Fruit fly (Drosophila melanogaster) whole organism, wandering third instar larva: Measurements from ENCODE around the gene org-1.

ENCODE experiments used
- Abd-B ChIP-seq: fragments of >200 bp; optimal IDR thresholded peaks from 2 replicates; lab custom pipeline; 2017; ENCODE audit warnings: missing biosample characterization, missing genetic modification characterization
- CG9705 ChIP-seq: fragments of 200-800 bp; sonication (Bioruptor generic); optimal IDR thresholded peaks from 2 replicates; lab custom pipeline; 2018; ENCODE audit warnings: missing biosample characterization, mild to moderate bottlenecking, missing genetic modification characterization
- GATAd ChIP-seq: sonication (Bioruptor generic); optimal IDR thresholded peaks from 2 replicates; lab custom pipeline; 2016; ENCODE audit warnings: missing biosample characterization, missing genetic modification characterization
- Myc ChIP-seq: fragments of >200 bp; optimal IDR thresholded peaks from 2 replicates; lab custom pipeline; 2017
- N ChIP-seq: fragments of >200 bp; optimal IDR thresholded peaks from 2 replicates; lab custom pipeline; 2018; ENCODE audit warnings: missing biosample characterization, missing external identifiers, missing genetic modification characterization
- OdsH ChIP-seq: fragments of 200-800 bp; sonication (Bioruptor generic); optimal IDR thresholded peaks from 2 replicates; lab custom pipeline; 2016; ENCODE audit warnings: missing biosample characterization, mild to moderate bottlenecking, missing genetic modification characterization
- br ChIP-seq: fragments of 200-800 bp; sonication (Bioruptor generic); optimal IDR thresholded peaks from 2 replicates; lab custom pipeline; 2016; ENCODE audit warnings: missing biosample characterization, missing genetic modification characterization
- dmrt93B ChIP-seq: fragments of 200-800 bp; sonication (Bioruptor generic); optimal IDR thresholded peaks from 2 replicates; lab custom pipeline; 2018; ENCODE audit warnings: missing biosample characterization, mild to moderate bottlenecking, missing genetic modification characterization
- ey ChIP-seq: fragments of 200-800 bp; sonication (Bioruptor generic); optimal IDR thresholded peaks from 2 replicates; lab custom pipeline; 2016; ENCODE audit warnings: missing biosample characterization, missing genetic modification characterization
- h ChIP-seq: fragments of 200-800 bp; sonication (Bioruptor generic); optimal IDR thresholded peaks from 3 replicates; lab custom pipeline; 2016; ENCODE audit warnings: missing biosample characterization, mild to moderate bottlenecking, missing genetic modification characterization
- jim ChIP-seq: fragments of 175-275, 200-325 bp; sonication (Bioruptor generic); optimal IDR thresholded peaks from 2 replicates; lab custom pipeline; 2016; ENCODE audit warnings: missing biosample characterization, mild to moderate bottlenecking, missing genetic modification characterization
- lola ChIP-seq: fragments of >200 bp; optimal IDR thresholded peaks from 2 replicates; lab custom pipeline; 2017; ENCODE audit warnings: missing biosample characterization, missing genetic modification characterization
- usp ChIP-seq: fragments of >200 bp; optimal IDR thresholded peaks from 2 replicates; lab custom pipeline; 2017; ENCODE audit warnings: missing biosample characterization, missing genetic modification characterization

- TF ChIP-seq br (GFP tag; lab: Kevin White, UChicago) (no peak), CG9705 (no peak), h (GFP tag; lab: Kevin White, UChicago) (no peak), usp (no peak), jim (no peak), OdsH (GFP tag; lab: Kevin White, UChicago) (no peak), Abd-B (GFP tag; lab: Kevin White, UChicago) (no peak), N (GFP tag; lab: Kevin White, UChicago) (no peak), Myc (no peak), GATAd (GFP tag; lab: Kevin White, UChicago) (no peak), lola (GFP tag; lab: Kevin White, UChicago) (no peak), ey (GFP tag; lab: Kevin White, UChicago) (no peak), dmrt93B (no peak)
These were observed 40.5 kb downstream of the org-1 start for dm6 chrX:8414351-8414750.
